Fruit fly (Drosophila melanogaster) whole organism, embryonic: ENCODE measurements around the gene Octbeta2R.
"Not testable (repeated sequence)": the region's sequence is repeated elsewhere in the genome, so short reads cannot be mapped to it uniquely, and the experiment has no call there.

Experiments
- Abd-B ChIP-seq: fragments of 200-800 bp; sonication (Bioruptor generic); optimal IDR thresholded peaks from 2 replicates; lab custom pipeline; 2018; ENCODE audit warnings: missing biosample characterization, mild to moderate bottlenecking, missing genetic modification characterization, moderate library complexity
- CG10431 ChIP-seq: fragments of 200-800 bp; sonication (Bioruptor generic); optimal IDR thresholded peaks from 3 replicates; lab custom pipeline; 2018; ENCODE audit warnings: missing biosample characterization, mild to moderate bottlenecking, missing genetic modification characterization
- CG1603 ChIP-seq: fragments of 200-800 bp; sonication (Bioruptor generic); optimal IDR thresholded peaks from 2 replicates; lab custom pipeline; 2019; ENCODE audit warnings: missing biosample characterization, mild to moderate bottlenecking, missing genetic modification characterization, moderate library complexity
- CG8359 ChIP-seq: fragments of 200-800 bp; sonication (Bioruptor generic); optimal IDR thresholded peaks from 2 replicates; lab custom pipeline; 2017; ENCODE audit warnings: missing biosample characterization, mild to moderate bottlenecking, missing genetic modification characterization, borderline replicate concordance
- CG9727 ChIP-seq: fragments of 200-800 bp; sonication (Bioruptor generic); optimal IDR thresholded peaks from 3 replicates; lab custom pipeline; 2017; ENCODE audit warnings: missing biosample characterization, mild to moderate bottlenecking, missing genetic modification characterization
- Ravus ChIP-seq: fragments of 200-800 bp; sonication (Bioruptor generic); IDR thresholded peaks from 2 replicates; pipeline ENCODE4 v1.3.6; 2022; ENCODE audit warnings: missing biosample characterization, missing genetic modification characterization
- Ssrp ChIP-seq: fragments of 200-800 bp; sonication (Bioruptor generic); optimal IDR thresholded peaks from 2 replicates; lab custom pipeline; 2018; ENCODE audit warnings: missing biosample characterization, mild to moderate bottlenecking, missing genetic modification characterization, moderate library complexity
- scrt ChIP-seq: fragments of 200-800 bp; sonication (Bioruptor generic); optimal IDR thresholded peaks from 2 replicates; lab custom pipeline; 2018; ENCODE audit warnings: missing biosample characterization, mild to moderate bottlenecking, missing genetic modification characterization, moderate library complexity
- tgo ChIP-seq: fragments of 200-800 bp; sonication (Bioruptor generic); IDR thresholded peaks from 3 replicates; pipeline ENCODE4 v1.3.6; 2022; ENCODE audit warnings: missing biosample characterization, missing genetic modification characterization

Gene Octbeta2R

DNA sequence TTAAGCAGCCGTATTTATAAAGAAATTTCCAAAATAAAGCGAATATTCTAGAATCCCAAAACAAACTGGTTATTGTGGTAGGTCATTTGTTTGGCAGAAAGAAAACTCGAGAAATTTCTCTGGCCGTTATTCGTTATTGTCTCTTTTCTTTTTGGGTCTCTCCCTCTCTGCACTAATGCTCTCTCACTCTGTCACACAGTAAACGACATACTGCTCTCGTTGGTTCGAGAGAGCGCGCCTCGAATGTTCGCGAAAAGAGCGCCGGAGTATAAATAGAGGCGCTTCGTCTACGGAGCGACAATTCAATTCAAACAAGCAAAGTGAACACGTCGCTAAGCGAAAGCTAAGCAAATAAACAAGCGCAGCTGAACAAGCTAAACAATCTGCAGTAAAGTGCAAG, 86.7 kb downstream of the Octbeta2R start, which contains the start of gene Hsp70Bc:
TSS of gene Hsp70Bc (plus strand) at position 301 of the 400 bp plus-strand sequence.
- TF ChIP-seq Abd-B (GFP tag; lab: Kevin White, UChicago); CG1603 (tag; lab: Kevin White, UChicago); CG9727 (GFP tag; lab: Kevin White, UChicago): not testable (repeated sequence)

- not testable (repeated sequence) for TF ChIP-seq scrt (GFP tag; lab: Kevin White, UChicago); Ravus (GFP tag; lab: Robert Waterston, UW); CG8359 (GFP tag; lab: Kevin White, UChicago)
Measured at dm6 chr3R:12505493-12505892, 90.0 kb downstream of the Octbeta2R start, which contains the start of gene Hsp70Bb. TSS of gene Hsp70Bb (plus strand) at chr3R:12505793.

dm6 chr3R:12502210-12502609, 93.3 kb downstream of the Octbeta2R start, which contains the start of gene Hsp70Bbb:
TSS of gene Hsp70Bbb (plus strand) at chr3R:12502510.
- TF ChIP-seq Ssrp (tag; lab: Kevin White, UChicago); CG10431 (GFP tag; lab: Kevin White, UChicago); tgo: not testable (repeated sequence)
